Worm (Caenorhabditis elegans) whole organism, midembryonic: ENCODE measurements around the gene F58G6.3.

ENCODE experiments used
- cog-1 ChIP-seq: sonication (generic microtip); optimal IDR thresholded peaks from 2 replicates; lab custom pipeline; 2016; ENCODE audit warnings: missing genetic modification characterization, missing compliant biosample characterization
- flt-1 ChIP-seq: fragments of 200-800 bp; sonication (Bioruptor generic); IDR thresholded peaks from 2 replicates; pipeline ENCODE4 v1.3.6; 2022; ENCODE audit warnings: missing genetic modification characterization, missing compliant biosample characterization
- med-1 ChIP-seq: sonication (generic microtip); optimal IDR thresholded peaks from 2 replicates; lab custom pipeline; 2017; ENCODE audit warnings: missing genetic modification characterization, mild to moderate bottlenecking, missing compliant biosample characterization, antibody characterized with exemption, missing genetic modification reagents; ENCODE audit not compliant: insufficient read depth
- ref-1 ChIP-seq: fragments of 200-800 bp; sonication (Bioruptor generic); conservative IDR thresholded peaks from 2 replicates; pipeline ENCODE4 v1.3.6; 2022; ENCODE audit warnings: missing genetic modification reagents, missing genetic modification characterization, missing compliant biosample characterization
- tab-1 ChIP-seq: fragments of 200-800 bp; sonication (Bioruptor generic); IDR thresholded peaks from 2 replicates; pipeline ENCODE4 v1.3.6; 2022; ENCODE audit warnings: missing genetic modification characterization, missing compliant biosample characterization
- ztf-23 ChIP-seq: fragments of 200-800 bp; sonication (Bioruptor generic); IDR thresholded peaks from 2 replicates; pipeline ENCODE4 v1.3.6; 2022; ENCODE audit warnings: missing genetic modification reagents, missing genetic modification characterization, missing compliant biosample characterization
- ztf-29 ChIP-seq: fragments of 200-800 bp; sonication (Bioruptor generic); IDR thresholded peaks from 2 replicates; pipeline ENCODE4 v1.3.6; 2022; ENCODE audit warnings: missing genetic modification reagents, missing genetic modification characterization, missing compliant biosample characterization

DNA sequence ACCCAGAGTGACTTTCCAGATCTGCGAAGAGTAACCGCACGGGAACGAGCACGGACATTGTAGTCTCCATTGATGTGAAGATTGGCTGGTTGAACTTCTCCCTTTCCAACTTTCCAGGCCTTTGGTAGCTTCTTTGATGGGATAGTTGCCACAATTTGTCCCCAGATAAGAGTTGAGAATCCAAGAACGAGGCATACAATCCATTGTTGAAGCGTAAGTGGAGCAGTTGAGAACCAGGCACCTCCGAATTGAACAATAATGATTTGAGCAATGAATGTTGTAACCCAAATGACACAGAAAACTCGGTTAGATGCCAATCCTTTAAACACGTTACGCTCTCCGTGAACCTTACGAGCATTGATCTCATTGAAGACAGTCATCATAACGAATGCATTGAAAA is 26.3 kb upstream of the F58G6.3 start:
- TF ChIP-seq ztf-23 (GFP tag; lab: Robert Waterston, UW): no peak
- no peak for TF ChIP-seq tab-1 (GFP tag; lab: Robert Waterston, UW)
- no peak for TF ChIP-seq cog-1 (tag; lab: Kevin White, UChicago)
- no peak for TF ChIP-seq ref-1
- no peak for TF ChIP-seq flt-1 (GFP tag; lab: Robert Waterston, UW)
- no peak for TF ChIP-seq ztf-29 (GFP tag; lab: Robert Waterston, UW)
- no peak for TF ChIP-seq med-1
